Fruit fly (Drosophila melanogaster) whole organism, wandering third instar larva: ENCODE data around the gene CG2924.
A peak's percentile ranks its signal among the peaks of the same experiment; 100 is the strongest.

Source experiments
- Abd-B ChIP-seq: fragments of >200 bp; optimal IDR thresholded peaks from 2 replicates; lab custom pipeline; 2017; ENCODE audit warnings: missing biosample characterization, missing genetic modification characterization
- CG32264 ChIP-seq: fragments of 200-800 bp; sonication (Bioruptor generic); optimal IDR thresholded peaks from 2 replicates; lab custom pipeline; 2016; ENCODE audit warnings: missing biosample characterization, missing genetic modification characterization
- CG9705 ChIP-seq: fragments of 200-800 bp; sonication (Bioruptor generic); optimal IDR thresholded peaks from 2 replicates; lab custom pipeline; 2018; ENCODE audit warnings: missing biosample characterization, mild to moderate bottlenecking, missing genetic modification characterization
- CrebA ChIP-seq: fragments of 200-800 bp; sonication (Bioruptor generic); optimal IDR thresholded peaks from 2 replicates; lab custom pipeline; 2016; ENCODE audit warnings: missing biosample characterization, mild to moderate bottlenecking, missing genetic modification characterization, borderline replicate concordance
- Dfd ChIP-seq: fragments of >200 bp; optimal IDR thresholded peaks from 2 replicates; lab custom pipeline; 2017; ENCODE audit warnings: missing biosample characterization, missing genetic modification characterization
- Dif ChIP-seq: fragments of 200-275, 200-300 bp; sonication (Bioruptor generic); optimal IDR thresholded peaks from 2 replicates; lab custom pipeline; 2018; ENCODE audit warnings: missing biosample characterization, missing genetic modification characterization; ENCODE audit not compliant: partially characterized antibody
- GATAd ChIP-seq: sonication (Bioruptor generic); optimal IDR thresholded peaks from 2 replicates; lab custom pipeline; 2016; ENCODE audit warnings: missing biosample characterization, missing genetic modification characterization
- HLH106 ChIP-seq: fragments of 200-800 bp; optimal IDR thresholded peaks from 3 replicates; lab custom pipeline; 2019; ENCODE audit warnings: missing biosample characterization, mild to moderate bottlenecking, missing genetic modification characterization, moderate library complexity
- Hnf4 ChIP-seq: fragments of 200-800 bp; sonication (Bioruptor generic); optimal IDR thresholded peaks from 2 replicates; lab custom pipeline; 2016; ENCODE audit warnings: missing biosample characterization, mild to moderate bottlenecking, missing genetic modification characterization
- Hr78 ChIP-seq: fragments of >200 bp; optimal IDR thresholded peaks from 2 replicates; lab custom pipeline; 2017; ENCODE audit warnings: missing biosample characterization, missing genetic modification characterization
- Hr83 ChIP-seq: fragments of 200-300 bp; sonication (Bioruptor generic); optimal IDR thresholded peaks from 2 replicates; lab custom pipeline; 2016; ENCODE audit warnings: missing biosample characterization, mild to moderate bottlenecking, missing genetic modification characterization, moderate library complexity; ENCODE audit not compliant: poor library complexity, severe bottlenecking
- Jra ChIP-seq: sonication (Bioruptor generic); optimal IDR thresholded peaks from 2 replicates; lab custom pipeline; 2016; ENCODE audit warnings: missing biosample characterization, missing genetic modification characterization
- Mio ChIP-seq: sonication (Bioruptor generic); optimal IDR thresholded peaks from 2 replicates; lab custom pipeline; 2016; ENCODE audit warnings: missing biosample characterization, missing genetic modification characterization
- Myc ChIP-seq: fragments of >200 bp; optimal IDR thresholded peaks from 2 replicates; lab custom pipeline; 2017
- N ChIP-seq: fragments of >200 bp; optimal IDR thresholded peaks from 2 replicates; lab custom pipeline; 2018; ENCODE audit warnings: missing biosample characterization, missing external identifiers, missing genetic modification characterization
- OdsH ChIP-seq: fragments of 200-800 bp; sonication (Bioruptor generic); optimal IDR thresholded peaks from 2 replicates; lab custom pipeline; 2016; ENCODE audit warnings: missing biosample characterization, mild to moderate bottlenecking, missing genetic modification characterization
- Rel ChIP-seq, 2 experiments: fragments of 200-800 bp; sonication (Bioruptor generic) in 1 of 2; optimal IDR thresholded peaks; 2 replicates in 1 of 2; 3 replicates in 1 of 2; lab custom pipeline; 2016 to 2019; ENCODE audit warnings: mild to moderate bottlenecking in 2 of 2, missing biosample characterization in 2 of 2, missing genetic modification characterization in 2 of 2, moderate library complexity in 1 of 2
- Sp1 ChIP-seq: fragments of 200-800 bp; sonication (Bioruptor generic); optimal IDR thresholded peaks from 3 replicates; lab custom pipeline; 2019; ENCODE audit warnings: missing biosample characterization, mild to moderate bottlenecking, missing genetic modification characterization, moderate library complexity
- Vsx2 ChIP-seq: fragments of 200-300, 225-300 bp; sonication (Bioruptor generic); optimal IDR thresholded peaks from 2 replicates; lab custom pipeline; 2018; ENCODE audit warnings: missing biosample characterization, missing genetic modification characterization; ENCODE audit not compliant: partially characterized antibody
- br ChIP-seq: fragments of 200-800 bp; sonication (Bioruptor generic); optimal IDR thresholded peaks from 2 replicates; lab custom pipeline; 2016; ENCODE audit warnings: missing biosample characterization, missing genetic modification characterization
- brk ChIP-seq: fragments of 200-800 bp; sonication (Bioruptor generic); optimal IDR thresholded peaks from 2 replicates; lab custom pipeline; 2016; ENCODE audit warnings: missing biosample characterization, mild to moderate bottlenecking, missing genetic modification characterization
- dl ChIP-seq, 2 experiments: fragments of 175-275, 200-275 bp in 1 of 2; fragments of 200-275 bp in 1 of 2; sonication (Bioruptor generic); optimal IDR thresholded peaks; lab custom pipeline; 2018; ENCODE audit warnings: mild to moderate bottlenecking in 2 of 2, missing biosample characterization in 2 of 2, missing genetic modification characterization in 2 of 2, moderate library complexity in 2 of 2; ENCODE audit not compliant: partially characterized antibody in 2 of 2, insufficient read depth in 1 of 2
- dmrt93B ChIP-seq: fragments of 200-800 bp; sonication (Bioruptor generic); optimal IDR thresholded peaks from 2 replicates; lab custom pipeline; 2018; ENCODE audit warnings: missing biosample characterization, mild to moderate bottlenecking, missing genetic modification characterization
- dsf ChIP-seq: sonication (Bioruptor generic); optimal IDR thresholded peaks from 2 replicates; lab custom pipeline; 2016; ENCODE audit warnings: missing biosample characterization, missing genetic modification characterization, borderline replicate concordance
- ey ChIP-seq: fragments of 200-800 bp; sonication (Bioruptor generic); optimal IDR thresholded peaks from 2 replicates; lab custom pipeline; 2016; ENCODE audit warnings: missing biosample characterization, missing genetic modification characterization
- foxo ChIP-seq, 2 experiments: fragments of 200-800 bp; sonication (Bioruptor generic); optimal IDR thresholded peaks; 2 replicates in 1 of 2; 3 replicates in 1 of 2; lab custom pipeline; 2016 to 2017; ENCODE audit warnings: missing biosample characterization in 2 of 2, missing genetic modification characterization in 2 of 2
- fru ChIP-seq: fragments of 200-800 bp; sonication (Bioruptor generic); optimal IDR thresholded peaks from 3 replicates; lab custom pipeline; 2016; ENCODE audit warnings: missing biosample characterization, mild to moderate bottlenecking, missing genetic modification characterization
- h ChIP-seq: fragments of 200-800 bp; sonication (Bioruptor generic); optimal IDR thresholded peaks from 3 replicates; lab custom pipeline; 2016; ENCODE audit warnings: missing biosample characterization, mild to moderate bottlenecking, missing genetic modification characterization
- jim ChIP-seq: fragments of 175-275, 200-325 bp; sonication (Bioruptor generic); optimal IDR thresholded peaks from 2 replicates; lab custom pipeline; 2016; ENCODE audit warnings: missing biosample characterization, mild to moderate bottlenecking, missing genetic modification characterization
- lola ChIP-seq: fragments of >200 bp; optimal IDR thresholded peaks from 2 replicates; lab custom pipeline; 2017; ENCODE audit warnings: missing biosample characterization, missing genetic modification characterization
- pan ChIP-seq: fragments of >200 bp; optimal IDR thresholded peaks from 2 replicates; lab custom pipeline; 2017
- psq ChIP-seq: fragments of 200-800 bp; sonication (Bioruptor generic); optimal IDR thresholded peaks from 3 replicates; lab custom pipeline; 2017; ENCODE audit warnings: missing biosample characterization, mild to moderate bottlenecking, missing genetic modification characterization, moderate library complexity
- rgr ChIP-seq: fragments of 200-800 bp; sonication (Bioruptor generic); optimal IDR thresholded peaks from 3 replicates; lab custom pipeline; 2016; ENCODE audit warnings: missing biosample characterization, mild to moderate bottlenecking, missing genetic modification characterization
- sage ChIP-seq: fragments of 200-800 bp; sonication (Bioruptor generic); optimal IDR thresholded peaks from 2 replicates; lab custom pipeline; 2016; ENCODE audit warnings: missing biosample characterization, mild to moderate bottlenecking, missing genetic modification characterization
- sv ChIP-seq: fragments of 200-800 bp; sonication (Bioruptor generic); optimal IDR thresholded peaks from 3 replicates; lab custom pipeline; 2016; ENCODE audit warnings: missing biosample characterization, missing genetic modification characterization
- tai ChIP-seq: sonication (Bioruptor generic); optimal IDR thresholded peaks from 2 replicates; lab custom pipeline; 2016; ENCODE audit warnings: missing biosample characterization, missing genetic modification characterization
- usp ChIP-seq: fragments of >200 bp; optimal IDR thresholded peaks from 2 replicates; lab custom pipeline; 2017; ENCODE audit warnings: missing biosample characterization, missing genetic modification characterization
- woc ChIP-seq: sonication (Bioruptor generic); optimal IDR thresholded peaks from 2 replicates; lab custom pipeline; 2016; ENCODE audit warnings: missing biosample characterization, mild to moderate bottlenecking, missing genetic modification characterization

The CG2924 gene

dm6 chrX:2307564-2307963, 37.0 kb upstream of the CG2924 start:
- TF ChIP-seq h (GFP tag; lab: Kevin White, UChicago) (peak; percentile 21), foxo (GFP tag; optimal IDR thresholded peaks at IDR 0.05; lab: Kevin White, UChicago) (peak in 1 of 2 experiments; percentile 17), N (GFP tag; lab: Kevin White, UChicago) (no peak), CG32264 (no peak)

- TF ChIP-seq Rel (GFP tag; optimal IDR thresholded peaks at IDR 0.05; lab: Kevin White, UChicago) (no peak), Rel (tag; optimal IDR thresholded peaks at IDR 0.05; lab: Kevin White, UChicago) (no peak), CG32264 (no peak), N (GFP tag; lab: Kevin White, UChicago) (no peak), sv (GFP tag; lab: Kevin White, UChicago) (no peak), Hr83 (GFP tag; lab: Kevin White, UChicago) (no peak), CrebA (GFP tag; lab: Kevin White, UChicago) (no peak)
- TF ChIP-seq, all 38 proteins: peak for 0
Observed at dm6 chrX:2306760-2307159, 36.2 kb upstream of the CG2924 start.

- TF ChIP-seq GATAd (GFP tag; lab: Kevin White, UChicago) = no peak
- peak; percentile 77 for TF ChIP-seq woc (GFP tag; lab: Kevin White, UChicago)
- TF ChIP-seq pan = no peak
- TF ChIP-seq sage = peak; percentile 27
- TF ChIP-seq HLH106 (tag; lab: Kevin White, UChicago) = peak; percentile 83
- TF ChIP-seq tai (GFP tag; lab: Kevin White, UChicago) = no peak
- TF ChIP-seq dmrt93B = peak; percentile 80
- TF ChIP-seq Myc = no peak
- TF ChIP-seq OdsH (GFP tag; lab: Kevin White, UChicago) = peak; percentile 78
- TF ChIP-seq CG9705 (GFP tag; lab: Kevin White, UChicago) = peak; percentile 45
- peak; percentile 63 for TF ChIP-seq Hnf4 (GFP tag; lab: Kevin White, UChicago)
- no peak for TF ChIP-seq Dfd (GFP tag; lab: Kevin White, UChicago)
- TF ChIP-seq br = peak; percentile 77
- no peak for TF ChIP-seq Rel (GFP tag; optimal IDR thresholded peaks at IDR 0.05; lab: Kevin White, UChicago)
- no peak for TF ChIP-seq Rel (tag; optimal IDR thresholded peaks at IDR 0.05; lab: Kevin White, UChicago)
- peak; percentile 43 for TF ChIP-seq sv (GFP tag; lab: Kevin White, UChicago)
- peak; percentile 72 for TF ChIP-seq psq (GFP tag; lab: Kevin White, UChicago)
- TF ChIP-seq CG32264 = peak; percentile 24
- peak; percentile 91 for TF ChIP-seq fru (GFP tag; lab: Kevin White, UChicago)
- peak; percentile 77 for TF ChIP-seq rgr (GFP tag; lab: Kevin White, UChicago)
- TF ChIP-seq dl (GFP tag; optimal IDR thresholded peaks at IDR 0.05; lab: Kevin White, UChicago; ENCODE audit: insufficient read depth in 1 of 2, partially characterized antibody in 2 of 2) = no peak
- TF ChIP-seq Vsx2 (GFP tag; lab: Kevin White, UChicago) = no peak
- TF ChIP-seq CrebA (GFP tag; lab: Kevin White, UChicago) = no peak
- TF ChIP-seq dsf = peak; percentile 18
- TF ChIP-seq Hr78 (GFP tag; lab: Kevin White, UChicago) = no peak
- peak in 1 of 2 experiments; percentile 82 for TF ChIP-seq foxo (GFP tag; optimal IDR thresholded peaks at IDR 0.05; lab: Kevin White, UChicago)
- peak; percentile 88 for TF ChIP-seq ey (GFP tag; lab: Kevin White, UChicago)
- TF ChIP-seq N (GFP tag; lab: Kevin White, UChicago) = no peak
- no peak for TF ChIP-seq usp
- peak; percentile 80 for TF ChIP-seq h (GFP tag; lab: Kevin White, UChicago)
- peak; percentile 83 for TF ChIP-seq Sp1 (GFP tag; lab: Kevin White, UChicago)
- no peak for TF ChIP-seq Hr83 (GFP tag; lab: Kevin White, UChicago)
- TF ChIP-seq Jra = no peak
- TF ChIP-seq Abd-B (GFP tag; lab: Kevin White, UChicago) = no peak
- peak; percentile 12 for TF ChIP-seq brk (GFP tag; lab: Kevin White, UChicago)
- no peak for TF ChIP-seq jim (GFP tag; lab: Kevin White, UChicago)
- TF ChIP-seq Dif (GFP tag; lab: Kevin White, UChicago) = no peak
- no peak for TF ChIP-seq Mio
- TF ChIP-seq lola (GFP tag; lab: Kevin White, UChicago) = no peak
Observed at dm6 chrX:2306307-2306706, 35.7 kb upstream of the CG2924 start.
